Fruit fly (Drosophila melanogaster) whole organism, prepupa: ENCODE measurements around the gene Elovl7.

Source experiments
- CG10631 ChIP-seq: fragments of 200-800 bp; sonication (Bioruptor generic); optimal IDR thresholded peaks from 2 replicates; lab custom pipeline; 2016; ENCODE audit warnings: missing biosample characterization, missing genetic modification characterization
- CG10669 ChIP-seq: fragments of 200-800 bp; sonication (Bioruptor generic); optimal IDR thresholded peaks from 3 replicates; lab custom pipeline; 2018; ENCODE audit warnings: missing biosample characterization, mild to moderate bottlenecking, missing genetic modification characterization, moderate library complexity
- CG11294 ChIP-seq: fragments of 200-800 bp; sonication (Bioruptor generic); IDR thresholded peaks from 2 replicates; pipeline ENCODE4 v1.3.6; 2022; ENCODE audit warnings: missing biosample characterization, missing genetic modification characterization
- CG11762 ChIP-seq: fragments of 200-800 bp; sonication (Bioruptor generic); optimal IDR thresholded peaks from 3 replicates; lab custom pipeline; 2016; ENCODE audit warnings: missing biosample characterization, missing genetic modification characterization; ENCODE audit not compliant: insufficient read depth
- CG11902 ChIP-seq: fragments of 200-800 bp; sonication (Bioruptor generic); optimal IDR thresholded peaks from 3 replicates; lab custom pipeline; 2016; ENCODE audit warnings: missing biosample characterization, missing genetic modification characterization
- CG15336 ChIP-seq: fragments of 200-800 bp; sonication (Bioruptor generic); IDR thresholded peaks from 2 replicates; pipeline ENCODE4 v1.3.6; 2022; ENCODE audit warnings: missing biosample characterization, missing genetic modification characterization
- CG1621 ChIP-seq: fragments of 200-800 bp; sonication (Bioruptor generic); optimal IDR thresholded peaks from 3 replicates; lab custom pipeline; 2018; ENCODE audit warnings: missing biosample characterization, mild to moderate bottlenecking, missing genetic modification characterization
- CG16779 ChIP-seq: fragments of 200-800 bp; sonication (Bioruptor generic); optimal IDR thresholded peaks from 3 replicates; lab custom pipeline; 2017; ENCODE audit warnings: missing biosample characterization, mild to moderate bottlenecking, missing genetic modification characterization
- CG3032 ChIP-seq: fragments of 200-800 bp; optimal IDR thresholded peaks from 2 replicates; lab custom pipeline; 2019; ENCODE audit warnings: missing biosample characterization, mild to moderate bottlenecking, missing genetic modification characterization, moderate library complexity
- CG32006 ChIP-seq: fragments of 200-800 bp; sonication (Bioruptor generic); optimal IDR thresholded peaks from 3 replicates; lab custom pipeline; 2017; ENCODE audit warnings: missing biosample characterization, mild to moderate bottlenecking, missing genetic modification characterization
- CG34406 ChIP-seq: fragments of 200-800 bp; sonication (Bioruptor generic); optimal IDR thresholded peaks from 3 replicates; lab custom pipeline; 2016; ENCODE audit warnings: missing biosample characterization, missing genetic modification characterization
- CG3919 ChIP-seq: fragments of 200-800 bp; sonication (Bioruptor generic); optimal IDR thresholded peaks from 3 replicates; lab custom pipeline; 2016; ENCODE audit warnings: missing biosample characterization, missing genetic modification characterization
- CG4318 ChIP-seq: fragments of 200-800 bp; sonication (Bioruptor generic); optimal IDR thresholded peaks from 3 replicates; lab custom pipeline; 2017; ENCODE audit warnings: missing biosample characterization, mild to moderate bottlenecking, missing genetic modification characterization
- CG6276 ChIP-seq: fragments of 200-800 bp; sonication (Bioruptor generic); optimal IDR thresholded peaks from 2 replicates; lab custom pipeline; 2017; ENCODE audit warnings: missing biosample characterization, mild to moderate bottlenecking, missing genetic modification characterization
- CG6792 ChIP-seq: fragments of 200-800 bp; sonication (Bioruptor generic); optimal IDR thresholded peaks from 3 replicates; lab custom pipeline; 2016; ENCODE audit warnings: missing biosample characterization, missing genetic modification characterization
- CG6808 ChIP-seq: fragments of 200-800 bp; sonication (Bioruptor generic); optimal IDR thresholded peaks from 3 replicates; lab custom pipeline; 2017; ENCODE audit warnings: missing biosample characterization, missing genetic modification characterization, mild to moderate bottlenecking, moderate library complexity, missing genetic modification reagents
- CG6854 ChIP-seq: fragments of 200-800 bp; sonication (Bioruptor generic); optimal IDR thresholded peaks from 2 replicates; lab custom pipeline; 2017; ENCODE audit warnings: missing biosample characterization, mild to moderate bottlenecking, missing genetic modification characterization
- CG7368 ChIP-seq: fragments of 200-800 bp; sonication (Bioruptor generic); optimal IDR thresholded peaks from 3 replicates; lab custom pipeline; 2016; ENCODE audit warnings: missing biosample characterization, missing genetic modification characterization
- CG8119 ChIP-seq: fragments of 200-800 bp; sonication (Bioruptor generic); IDR thresholded peaks from 3 replicates; pipeline ENCODE4 v1.3.6; 2022; ENCODE audit warnings: missing biosample characterization, missing genetic modification characterization
- CG8319 ChIP-seq: fragments of 200-800 bp; sonication (Bioruptor generic); optimal IDR thresholded peaks from 3 replicates; lab custom pipeline; 2016; ENCODE audit warnings: missing biosample characterization, missing genetic modification characterization
- CG8632 ChIP-seq: fragments of 200-800 bp; sonication (Bioruptor generic); optimal IDR thresholded peaks from 3 replicates; lab custom pipeline; 2016; ENCODE audit warnings: missing biosample characterization, missing genetic modification characterization
- CG9139 ChIP-seq: fragments of 200-800 bp; sonication (Bioruptor generic); optimal IDR thresholded peaks from 3 replicates; lab custom pipeline; 2017; ENCODE audit warnings: missing biosample characterization, mild to moderate bottlenecking, missing genetic modification characterization
- Eip75B ChIP-seq: fragments of 200-800 bp; sonication (Bioruptor generic); optimal IDR thresholded peaks from 3 replicates; lab custom pipeline; 2016; ENCODE audit warnings: missing biosample characterization, missing genetic modification characterization
- Eip78C ChIP-seq: fragments of 200-800 bp; sonication (Bioruptor generic); peaks from one replicate; lab custom pipeline; 2016; ENCODE audit warnings: missing biosample characterization, missing genetic modification characterization
- Eip93F ChIP-seq: fragments of 200-800 bp; sonication (Bioruptor generic); optimal IDR thresholded peaks from 2 replicates; lab custom pipeline; 2016; ENCODE audit warnings: missing biosample characterization, mild to moderate bottlenecking, missing genetic modification characterization
- Ets21C ChIP-seq: fragments of 200-800 bp; sonication (Bioruptor generic); optimal IDR thresholded peaks from 3 replicates; lab custom pipeline; 2016; ENCODE audit warnings: missing biosample characterization, missing genetic modification characterization
- Ets96B ChIP-seq: fragments of 200-800 bp; optimal IDR thresholded peaks from 2 replicates; lab custom pipeline; 2019; ENCODE audit warnings: missing biosample characterization, mild to moderate bottlenecking, missing genetic modification characterization, moderate library complexity
- Gug ChIP-seq: fragments of 200-800 bp; sonication (Bioruptor generic); IDR thresholded peaks from 2 replicates; pipeline ENCODE4 v1.3.6; 2022; ENCODE audit warnings: missing biosample characterization, missing genetic modification characterization
- Hr38 ChIP-seq: sonication (Bioruptor generic); optimal IDR thresholded peaks from 2 replicates; lab custom pipeline; 2016; ENCODE audit warnings: missing biosample characterization, missing genetic modification characterization
- Hr39 ChIP-seq: fragments of 200-800 bp; sonication (Bioruptor generic); optimal IDR thresholded peaks from 2 replicates; lab custom pipeline; 2016; ENCODE audit warnings: missing biosample characterization, missing genetic modification characterization
- Hr4 ChIP-seq: fragments of 200-800 bp; sonication (Bioruptor generic); optimal IDR thresholded peaks from 3 replicates; lab custom pipeline; 2016; ENCODE audit warnings: missing biosample characterization, missing genetic modification characterization
- Lpt ChIP-seq: fragments of 200-800 bp; sonication (Bioruptor generic); optimal IDR thresholded peaks from 3 replicates; lab custom pipeline; 2016; ENCODE audit warnings: missing biosample characterization, missing genetic modification characterization
- OdsH ChIP-seq: fragments of 200-800 bp; sonication (Bioruptor generic); optimal IDR thresholded peaks from 3 replicates; lab custom pipeline; 2016; ENCODE audit warnings: missing biosample characterization, missing genetic modification characterization
- Sox102F ChIP-seq: fragments of 200-800 bp; sonication (Bioruptor generic); optimal IDR thresholded peaks from 2 replicates; lab custom pipeline; 2016; ENCODE audit warnings: missing biosample characterization, mild to moderate bottlenecking, missing genetic modification characterization
- Sox14 ChIP-seq: fragments of 200-800 bp; sonication (Bioruptor generic); optimal IDR thresholded peaks from 3 replicates; lab custom pipeline; 2016; ENCODE audit warnings: missing biosample characterization, missing genetic modification characterization
- Sox15 ChIP-seq: fragments of 200-800 bp; sonication (Bioruptor generic); optimal IDR thresholded peaks from 3 replicates; lab custom pipeline; 2016; ENCODE audit warnings: missing biosample characterization, missing genetic modification characterization
- achi ChIP-seq: fragments of 200-800 bp; sonication (Bioruptor generic); optimal IDR thresholded peaks from 3 replicates; lab custom pipeline; 2016; ENCODE audit warnings: missing biosample characterization, missing genetic modification characterization
- acj6 ChIP-seq: fragments of 200-800 bp; sonication (Bioruptor generic); optimal IDR thresholded peaks from 3 replicates; lab custom pipeline; 2016; ENCODE audit warnings: missing biosample characterization, missing genetic modification characterization
- cyc ChIP-seq: fragments of 200-800 bp; sonication (Bioruptor generic); optimal IDR thresholded peaks from 3 replicates; lab custom pipeline; 2016; ENCODE audit warnings: missing biosample characterization, missing genetic modification characterization
- dac ChIP-seq: fragments of 200-800 bp; sonication (Bioruptor generic); optimal IDR thresholded peaks from 2 replicates; lab custom pipeline; 2017; ENCODE audit warnings: missing biosample characterization, mild to moderate bottlenecking, missing genetic modification characterization
- dsx ChIP-seq: fragments of 200-800 bp; optimal IDR thresholded peaks from 3 replicates; lab custom pipeline; 2019; ENCODE audit warnings: missing biosample characterization, mild to moderate bottlenecking, missing genetic modification characterization, moderate library complexity; ENCODE audit not compliant: poor library complexity, severe bottlenecking
- eg ChIP-seq: fragments of 200-800 bp; sonication (Bioruptor generic); IDR thresholded peaks from 3 replicates; pipeline ENCODE4 v1.3.6; 2022; ENCODE audit warnings: missing biosample characterization, missing genetic modification characterization
- esn ChIP-seq: fragments of 200-800 bp; sonication (Bioruptor generic); optimal IDR thresholded peaks from 2 replicates; lab custom pipeline; 2016; ENCODE audit warnings: missing biosample characterization, mild to moderate bottlenecking, missing genetic modification characterization, moderate library complexity
- fd59A ChIP-seq: fragments of 200-800 bp; sonication (Bioruptor generic); optimal IDR thresholded peaks from 2 replicates; lab custom pipeline; 2017; ENCODE audit warnings: missing biosample characterization, mild to moderate bottlenecking, missing genetic modification characterization, missing genetic modification reagents
- fd85E ChIP-seq: fragments of 200-800 bp; sonication (Bioruptor generic); optimal IDR thresholded peaks from 3 replicates; lab custom pipeline; 2016; ENCODE audit warnings: missing biosample characterization, missing genetic modification characterization
- fkh ChIP-seq: fragments of 200-800 bp; sonication (Bioruptor generic); optimal IDR thresholded peaks from 3 replicates; lab custom pipeline; 2017; ENCODE audit warnings: missing biosample characterization, mild to moderate bottlenecking, missing genetic modification characterization, moderate library complexity
- net ChIP-seq: fragments of 200-800 bp; sonication (Bioruptor generic); optimal IDR thresholded peaks from 3 replicates; lab custom pipeline; 2016; ENCODE audit warnings: missing biosample characterization, missing genetic modification characterization
- pdm3 ChIP-seq: fragments of 200-800 bp; sonication (Bioruptor generic); optimal IDR thresholded peaks from 3 replicates; lab custom pipeline; 2016; ENCODE audit warnings: missing biosample characterization, missing genetic modification characterization
- spab ChIP-seq: fragments of 200-800 bp; sonication (Bioruptor generic); optimal IDR thresholded peaks from 2 replicates; lab custom pipeline; 2017; ENCODE audit warnings: missing biosample characterization, mild to moderate bottlenecking, missing genetic modification characterization, missing genetic modification reagents
- ss ChIP-seq, 2 experiments: fragments of 200-800 bp; sonication (Bioruptor generic); optimal IDR thresholded peaks; 2 replicates in 1 of 2; 3 replicates in 1 of 2; lab custom pipeline; 2017 to 2018; ENCODE audit warnings: mild to moderate bottlenecking in 2 of 2, missing biosample characterization in 2 of 2, missing genetic modification characterization in 2 of 2, moderate library complexity in 1 of 2
- svp ChIP-seq: fragments of 200-800 bp; sonication (Bioruptor generic); peaks from one replicate; lab custom pipeline; 2016; ENCODE audit warnings: missing biosample characterization, missing genetic modification characterization
- topi ChIP-seq: fragments of 200-800 bp; sonication (Bioruptor generic); optimal IDR thresholded peaks from 3 replicates; lab custom pipeline; 2016; ENCODE audit warnings: missing biosample characterization, missing genetic modification characterization
- vri ChIP-seq: fragments of 200-800 bp; sonication (Bioruptor generic); optimal IDR thresholded peaks from 3 replicates; lab custom pipeline; 2016; ENCODE audit warnings: missing biosample characterization, mild to moderate bottlenecking, missing genetic modification characterization

Gene Elovl7

dm6 chr3R:7967347-7967746 is 28.3 kb downstream of the Elovl7 start, which contains the start of gene dsx:
dsx (minus strand) TSS chr3R:7967408.
- no peak for TF ChIP-seq CG9139 (GFP tag; lab: Kevin White, UChicago)
- peak; percentile 35 for TF ChIP-seq CG6808 (GFP tag; lab: Kevin White, UChicago)
- TF ChIP-seq Hr39 (GFP tag; lab: Kevin White, UChicago), result no peak
- TF ChIP-seq CG32006 (GFP tag; lab: Kevin White, UChicago), result peak; percentile 67
- TF ChIP-seq CG3919, result no peak
- no peak for TF ChIP-seq CG6792
- no peak for TF ChIP-seq Eip75B (GFP tag; lab: Kevin White, UChicago)
- TF ChIP-seq Eip78C (GFP tag; lab: Kevin White, UChicago), result peak; percentile 85
- no peak for TF ChIP-seq achi (GFP tag; lab: Kevin White, UChicago)
- TF ChIP-seq CG6276 (GFP tag; lab: Kevin White, UChicago), result no peak
- no peak for TF ChIP-seq ss (GFP tag; optimal IDR thresholded peaks at IDR 0.05; lab: Kevin White, UChicago)
- TF ChIP-seq fd85E (GFP tag; lab: Kevin White, UChicago), result no peak
- peak; percentile 5 for TF ChIP-seq acj6
- TF ChIP-seq CG34406 (GFP tag; lab: Kevin White, UChicago), result no peak
- no peak for TF ChIP-seq dsx
- TF ChIP-seq net (GFP tag; lab: Kevin White, UChicago), result no peak
- TF ChIP-seq fkh (GFP tag; lab: Kevin White, UChicago), result no peak
- TF ChIP-seq Hr4 (GFP tag; lab: Kevin White, UChicago), result peak; percentile 38
- no peak for TF ChIP-seq CG3032 (tag; lab: Kevin White, UChicago)
- TF ChIP-seq CG15336 (GFP tag; lab: Robert Waterston, UW), result no peak
- no peak for TF ChIP-seq CG8632 (GFP tag; lab: Kevin White, UChicago)
- no peak for TF ChIP-seq svp (GFP tag; lab: Kevin White, UChicago)
- no peak for TF ChIP-seq Gug (GFP tag; lab: Robert Waterston, UW)
- no peak for TF ChIP-seq Lpt
- no peak for TF ChIP-seq CG8119 (GFP tag; lab: Robert Waterston, UW)
- TF ChIP-seq CG6854 (GFP tag; lab: Kevin White, UChicago), result no peak
- peak; percentile 16 for TF ChIP-seq CG11902 (GFP tag; lab: Kevin White, UChicago)
- TF ChIP-seq Hr38, result no peak
- TF ChIP-seq Eip93F (GFP tag; lab: Kevin White, UChicago), result no peak
- peak; percentile 30 for TF ChIP-seq CG10631
- no peak for TF ChIP-seq Ets96B (tag; lab: Kevin White, UChicago)
- TF ChIP-seq CG11294 (GFP tag; lab: Robert Waterston, UW), result no peak
- TF ChIP-seq CG8319 (GFP tag; lab: Kevin White, UChicago), result no peak
- no peak for TF ChIP-seq CG11762 (GFP tag; lab: Kevin White, UChicago)
- no peak for TF ChIP-seq CG10669 (GFP tag; lab: Kevin White, UChicago)
- peak; percentile 6 for TF ChIP-seq OdsH (GFP tag; lab: Kevin White, UChicago)
- TF ChIP-seq spab (GFP tag; lab: Kevin White, UChicago), result no peak
- TF ChIP-seq CG4318 (GFP tag; lab: Kevin White, UChicago), result peak; percentile 52
- TF ChIP-seq Sox15 (GFP tag; lab: Kevin White, UChicago), result no peak
- TF ChIP-seq Ets21C (GFP tag; lab: Kevin White, UChicago), result no peak
- TF ChIP-seq vri (GFP tag; lab: Kevin White, UChicago), result no peak
- TF ChIP-seq pdm3, result peak; percentile 29
- TF ChIP-seq cyc (GFP tag; lab: Kevin White, UChicago), result peak; percentile 6
- peak; percentile 5 for TF ChIP-seq topi
- no peak for TF ChIP-seq dac (GFP tag; lab: Kevin White, UChicago)
- no peak for TF ChIP-seq CG7368 (GFP tag; lab: Kevin White, UChicago)
- TF ChIP-seq CG16779 (tag; lab: Kevin White, UChicago), result no peak
- TF ChIP-seq CG1621 (tag; lab: Kevin White, UChicago), result no peak
- peak; percentile 30 for TF ChIP-seq fd59A
- no peak for TF ChIP-seq eg (GFP tag; lab: Robert Waterston, UW)
- peak; percentile 49 for TF ChIP-seq esn (GFP tag; lab: Kevin White, UChicago)
- TF ChIP-seq Sox102F, result no peak
- no peak for TF ChIP-seq Sox14
